Fruit fly (Drosophila melanogaster) whole organism: ENCODE measurements around the gene CG3592.

Source experiments
- CG8478 ChIP-seq: fragments of >200 bp; optimal IDR thresholded peaks from 2 replicates; lab custom pipeline; 2018; ENCODE audit warnings: inconsistent platforms
- Dll ChIP-seq: fragments of >200 bp; optimal IDR thresholded peaks from 2 replicates; lab custom pipeline; 2017
- EcR ChIP-seq, 2 experiments: fragments of >200 bp; optimal IDR thresholded peaks; 2 replicates each; lab custom pipeline; 2017; ENCODE audit warnings: missing biosample characterization in 2 of 2, missing genetic modification characterization in 2 of 2, missing genetic modification reagents in 2 of 2
- pan ChIP-seq: fragments of >200 bp; optimal IDR thresholded peaks from 2 replicates; lab custom pipeline; 2017
- psq ChIP-seq: fragments of >200 bp; optimal IDR thresholded peaks from 2 replicates; lab custom pipeline; 2017
- usp ChIP-seq: fragments of >200 bp; optimal IDR thresholded peaks from 2 replicates; lab custom pipeline; 2017; ENCODE audit warnings: missing biosample characterization, missing genetic modification characterization, mixed read lengths

Gene CG3592

DNA sequence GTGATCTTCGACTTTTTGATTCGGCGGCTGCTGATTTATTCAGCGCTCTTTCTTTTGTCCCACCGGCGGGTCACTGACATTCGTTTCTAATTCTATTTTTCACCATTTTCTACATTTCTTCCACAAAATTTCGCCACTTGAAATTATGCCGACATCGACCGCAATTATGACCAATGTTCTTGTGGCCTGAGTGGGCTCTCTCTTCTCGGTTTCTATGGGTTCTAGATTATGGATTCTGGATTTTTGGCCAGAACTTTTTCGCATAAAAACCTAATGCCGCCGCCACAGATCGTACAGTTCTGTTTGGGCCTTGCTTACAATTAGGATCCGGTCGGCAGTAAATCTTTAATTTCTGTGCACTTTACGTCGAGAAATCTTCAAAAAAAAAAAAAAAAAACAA, 1.8 kb downstream of the CG3592 start, which contains the start of gene CG3598:
CG3598 (plus strand) TSS at position 301 of the 400 bp plus-strand sequence.
- TF ChIP-seq pan (no peak), Dll (lab: Kevin White, UChicago) (no peak), CG8478 (no peak), psq (lab: Kevin White, UChicago) (no peak), usp (GFP tag; lab: Kevin White, UChicago) (no peak), EcR (GFP tag; optimal IDR thresholded peaks at IDR 0.05; lab: Kevin White, UChicago) (no peak)

DNA sequence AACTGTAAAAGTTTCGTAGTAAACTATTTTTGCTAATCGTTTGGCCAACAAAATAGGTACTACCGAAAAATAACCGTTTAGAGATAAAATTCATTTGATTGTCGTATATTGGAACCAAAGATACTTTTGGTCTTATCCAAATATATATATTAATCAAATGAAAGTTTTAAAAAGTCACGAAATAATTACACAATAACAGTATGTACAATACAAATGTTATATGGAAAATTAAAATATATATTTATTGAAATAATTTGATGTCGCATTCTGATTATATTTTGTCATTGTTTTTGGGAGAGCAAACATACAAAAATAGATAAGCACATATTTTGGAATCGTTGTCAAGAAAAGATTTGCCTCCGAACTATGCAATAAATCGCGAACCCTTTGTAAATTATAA, 3.6 kb downstream of the CG3592 start, which contains the start of gene CG14420:
CG14420 (plus strand) TSS at position 301 of the 400 bp plus-strand sequence.
- TF ChIP-seq pan (no peak), Dll (lab: Kevin White, UChicago) (no peak), usp (GFP tag; lab: Kevin White, UChicago) (no peak), psq (lab: Kevin White, UChicago) (no peak), EcR (GFP tag; optimal IDR thresholded peaks at IDR 0.05; lab: Kevin White, UChicago) (no peak), CG8478 (no peak)

DNA sequence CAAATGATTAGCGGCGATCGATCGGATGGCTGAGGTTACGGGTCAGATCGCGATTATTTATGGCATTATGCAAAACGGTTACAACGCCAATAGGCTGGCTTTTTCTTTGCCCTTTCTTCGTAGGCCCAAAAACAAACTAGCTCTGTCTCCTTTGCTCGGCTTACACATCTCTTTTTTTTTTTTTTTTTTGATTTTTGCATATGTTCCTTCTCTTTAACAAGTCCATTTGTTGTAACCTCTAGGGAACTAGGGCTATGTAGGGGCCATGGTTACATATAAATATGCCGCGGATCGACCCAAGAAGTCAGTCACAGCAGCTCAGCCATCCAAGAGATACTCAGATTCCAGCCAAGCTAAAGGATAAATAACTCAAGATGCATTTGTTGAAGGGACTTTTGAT, 6.2 kb downstream of the CG3592 start, which contains the start of gene CG14421:
CG14421 (plus strand) TSS at position 301 of the 400 bp plus-strand sequence.
- TF ChIP-seq EcR (GFP tag; optimal IDR thresholded peaks at IDR 0.05; lab: Kevin White, UChicago), result no peak
- TF ChIP-seq usp (GFP tag; lab: Kevin White, UChicago), result no peak
- no peak for TF ChIP-seq CG8478
- no peak for TF ChIP-seq Dll (lab: Kevin White, UChicago)
- TF ChIP-seq pan, result no peak
- no peak for TF ChIP-seq psq (lab: Kevin White, UChicago)

DNA sequence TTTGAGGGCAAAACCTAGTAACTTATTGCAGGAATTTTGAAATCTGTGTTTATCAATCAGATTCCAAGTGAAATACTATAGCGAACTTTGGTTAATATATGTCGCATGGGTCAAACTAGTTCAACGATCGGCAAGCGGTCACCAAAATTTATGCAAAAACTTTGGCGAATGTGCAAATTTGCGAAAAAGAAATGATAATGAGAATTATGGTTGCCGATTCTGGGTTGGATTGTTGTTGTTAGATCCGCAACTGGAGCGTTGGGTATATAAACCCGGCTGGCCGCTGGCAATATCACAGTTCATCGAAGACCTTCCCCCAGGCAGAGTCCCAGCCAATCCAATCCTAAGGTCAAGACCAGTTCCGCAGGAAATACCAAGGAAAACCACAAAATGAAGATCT, 8.2 kb downstream of the CG3592 start, which contains the start of gene CG14422:
CG14422 (plus strand) TSS at position 301 of the 400 bp plus-strand sequence.
- TF ChIP-seq usp (GFP tag; lab: Kevin White, UChicago) (no peak), CG8478 (no peak), psq (lab: Kevin White, UChicago) (no peak), Dll (lab: Kevin White, UChicago) (no peak), pan (no peak), EcR (GFP tag; optimal IDR thresholded peaks at IDR 0.05; lab: Kevin White, UChicago) (no peak)

DNA sequence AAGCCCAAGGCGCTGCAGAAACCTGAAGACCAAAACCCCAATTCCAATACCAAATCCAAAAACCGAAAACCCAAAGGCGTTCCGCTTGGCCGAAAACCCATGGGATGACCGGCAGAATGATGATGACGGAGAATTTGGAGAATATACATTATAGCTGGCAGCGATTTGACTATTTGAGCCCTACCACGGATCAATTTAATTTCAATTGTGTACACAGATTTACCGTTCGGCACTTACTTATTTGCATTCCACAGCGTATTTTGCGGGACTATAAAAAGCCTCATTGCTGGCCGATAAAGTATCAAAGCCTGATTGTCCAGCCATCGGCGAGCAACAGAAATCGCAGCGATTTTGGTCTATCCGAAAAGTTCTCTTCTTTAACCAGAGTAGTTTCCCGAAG, 10.2 kb downstream of the CG3592 start, which contains the start of gene CG14423:
CG14423 (plus strand) TSS at position 301 of the 400 bp plus-strand sequence.
- TF ChIP-seq CG8478, result no peak
- TF ChIP-seq psq (lab: Kevin White, UChicago), result no peak

DNA sequence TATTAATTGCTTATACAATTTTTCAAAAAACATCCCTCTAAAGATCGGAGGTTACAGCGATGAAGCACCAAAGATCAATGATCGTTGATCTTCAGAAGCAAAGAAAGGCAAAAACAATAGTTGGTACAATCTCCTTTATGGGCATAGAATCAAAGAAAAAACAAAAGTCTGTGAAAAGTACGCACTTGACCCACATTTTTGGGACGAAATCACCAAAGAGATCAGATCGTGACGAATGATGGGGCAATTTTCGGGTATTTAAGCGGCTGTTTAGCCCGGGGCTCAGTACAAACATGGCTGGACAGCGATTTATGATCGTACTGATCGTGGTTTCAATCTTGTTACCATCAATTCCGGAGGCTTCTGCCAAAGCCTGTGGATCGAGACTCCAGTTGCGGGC, 11.9 kb downstream of the CG3592 start, which contains the start of gene CG17959:
CG17959 (plus strand) TSS at position 301 of the 400 bp plus-strand sequence.
- no peak for TF ChIP-seq CG8478

DNA sequence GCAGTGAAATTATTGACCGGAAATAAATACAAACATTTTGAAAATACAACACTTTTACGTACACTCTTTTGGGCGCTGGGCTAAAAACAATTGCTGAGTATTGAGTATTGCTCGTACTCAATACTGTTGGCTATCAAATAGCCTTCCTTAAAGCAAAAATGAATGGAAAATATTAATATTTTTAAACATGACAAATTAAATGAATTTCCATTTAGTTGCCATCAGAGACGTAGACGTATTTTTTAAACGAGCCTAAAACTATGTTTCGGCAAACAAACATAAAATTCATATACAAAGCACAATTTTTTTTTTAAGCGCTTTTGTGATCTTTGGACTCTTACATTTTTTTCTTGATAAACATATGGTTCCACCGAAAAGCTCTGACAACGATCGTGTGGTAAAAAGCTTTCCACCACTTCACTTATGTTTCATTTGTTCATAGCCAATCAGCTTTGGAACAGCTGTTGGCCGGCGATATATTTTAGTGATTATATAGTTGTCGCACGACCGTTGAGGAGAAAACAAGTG, 12.7 kb downstream of the CG3592 start, which contains the start of gene CG3603:
CG3603 (plus strand) TSS at position 490 of the 528 bp plus-strand sequence.
- no peak for TF ChIP-seq pan
- no peak for TF ChIP-seq psq (lab: Kevin White, UChicago)
- no peak for TF ChIP-seq EcR (GFP tag; optimal IDR thresholded peaks at IDR 0.05; lab: Kevin White, UChicago)
- TF ChIP-seq CG8478, result no peak
- TF ChIP-seq usp (GFP tag; lab: Kevin White, UChicago), result no peak
- TF ChIP-seq Dll (lab: Kevin White, UChicago), result no peak

DNA sequence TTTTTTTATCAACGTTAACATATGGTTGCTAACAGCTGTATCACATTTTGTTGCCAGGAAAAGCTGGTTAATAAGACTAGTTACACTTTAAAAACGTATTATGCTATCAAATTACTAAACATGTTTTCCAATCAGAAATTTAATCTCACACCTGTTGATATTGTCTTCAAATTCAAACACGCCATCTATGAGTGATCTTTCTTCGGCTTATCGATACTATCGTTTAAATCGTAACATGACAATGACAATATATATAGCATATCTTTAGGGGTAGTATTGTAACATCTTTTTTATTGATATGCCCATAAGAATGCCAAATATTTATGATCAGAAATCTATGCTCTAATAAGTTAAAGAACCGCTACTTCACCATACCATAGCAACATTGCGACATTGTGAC, 14.2 kb downstream of the CG3592 start:
- TF ChIP-seq usp (GFP tag; lab: Kevin White, UChicago) (no peak), CG8478 (no peak), pan (no peak), Dll (lab: Kevin White, UChicago) (no peak), EcR (GFP tag; optimal IDR thresholded peaks at IDR 0.05; lab: Kevin White, UChicago) (no peak), psq (lab: Kevin White, UChicago) (no peak)

DNA sequence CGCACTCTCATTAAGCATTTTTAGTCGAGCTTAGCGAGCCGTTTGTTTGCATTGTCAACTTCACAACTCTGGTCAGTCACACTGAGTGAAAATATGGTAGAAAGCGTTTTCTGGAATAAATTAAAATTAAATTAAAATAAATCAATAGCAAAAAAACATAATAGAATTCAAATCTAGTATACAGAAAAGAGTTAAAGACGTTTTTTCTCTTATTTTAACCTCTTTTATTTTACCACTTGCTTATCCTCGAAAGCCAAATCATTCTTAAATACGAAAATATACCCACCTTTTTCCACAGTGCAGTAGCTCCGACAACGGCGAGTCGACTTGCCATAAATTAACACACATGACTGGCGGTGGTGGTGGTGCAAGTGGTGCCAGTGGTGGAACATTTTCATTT, 16.7 kb downstream of the CG3592 start:
- TF ChIP-seq psq (lab: Kevin White, UChicago) (no peak), CG8478 (no peak), pan (no peak), usp (GFP tag; lab: Kevin White, UChicago) (no peak)

DNA sequence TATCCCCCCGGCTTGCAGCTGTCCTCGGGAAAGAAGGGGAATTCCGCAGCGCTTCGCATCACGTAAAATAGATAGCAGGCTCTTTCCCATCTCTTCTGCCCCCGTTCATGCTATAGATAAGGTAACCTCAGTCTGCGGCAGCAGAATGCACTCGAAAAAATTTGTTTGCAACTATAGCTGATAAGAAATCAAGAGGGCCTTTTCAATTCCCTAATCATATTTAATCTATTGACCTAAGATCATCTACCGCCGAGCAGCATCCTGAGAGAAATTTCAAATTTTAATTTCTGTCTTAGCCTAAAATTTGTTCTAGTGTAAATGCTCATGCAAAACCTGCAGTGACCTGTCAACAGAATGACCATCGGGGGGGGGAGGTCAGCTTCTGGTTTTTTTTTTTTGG, 21.7 kb downstream of the CG3592 start:
- TF ChIP-seq EcR (GFP tag; optimal IDR thresholded peaks at IDR 0.05; lab: Kevin White, UChicago) (no peak), psq (lab: Kevin White, UChicago) (no peak), pan (no peak), CG8478 (no peak), usp (GFP tag; lab: Kevin White, UChicago) (no peak), Dll (lab: Kevin White, UChicago) (no peak)

DNA sequence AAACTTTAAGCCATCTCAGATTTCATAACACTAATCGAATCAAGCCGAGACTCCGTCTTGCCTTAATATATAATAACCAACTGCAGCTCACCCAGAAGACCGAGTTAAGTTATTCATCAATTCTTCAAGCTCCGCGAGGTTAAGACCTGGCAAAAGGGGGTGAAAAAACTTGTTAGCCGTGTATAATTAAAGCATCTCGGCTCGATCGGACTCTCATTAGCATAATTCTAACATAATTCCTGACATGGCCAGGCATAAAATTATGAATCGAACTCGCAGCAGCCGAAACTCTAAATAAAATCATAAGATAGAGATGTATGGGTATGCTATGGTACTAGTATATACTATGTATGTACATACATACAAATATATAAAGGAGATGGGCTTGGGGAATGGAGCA, 28.2 kb downstream of the CG3592 start:
- no peak for TF ChIP-seq psq (lab: Kevin White, UChicago)
- no peak for TF ChIP-seq usp (GFP tag; lab: Kevin White, UChicago)
- TF ChIP-seq pan, result no peak
- no peak for TF ChIP-seq CG8478
- TF ChIP-seq Dll (lab: Kevin White, UChicago), result no peak
- no peak for TF ChIP-seq EcR (GFP tag; optimal IDR thresholded peaks at IDR 0.05; lab: Kevin White, UChicago)

DNA sequence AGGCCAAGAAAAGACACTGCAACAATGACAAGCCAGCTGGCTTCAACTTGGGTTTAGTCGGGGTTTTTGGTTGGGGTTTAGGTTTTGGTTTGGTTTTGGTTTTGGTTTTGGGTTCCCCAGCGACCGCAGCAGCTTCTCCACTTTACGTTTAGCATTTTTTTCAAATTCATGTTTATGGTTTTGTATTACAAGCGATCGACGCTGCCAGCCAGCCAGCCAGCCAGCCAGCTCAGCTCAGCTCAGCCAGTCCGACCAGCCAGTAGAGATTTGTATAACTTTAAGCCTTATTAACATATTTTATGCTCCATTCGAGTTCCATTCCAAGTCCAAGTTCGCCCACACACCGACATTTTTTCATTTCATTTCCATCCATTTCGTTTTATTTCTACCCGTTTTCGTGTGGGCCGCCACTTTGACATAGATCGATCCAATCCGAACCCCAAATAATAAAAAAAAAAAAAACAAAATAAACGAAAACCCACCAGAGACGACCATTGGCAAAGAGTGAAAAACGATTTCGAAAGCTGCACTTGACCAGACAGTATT, 28.9 kb downstream of the CG3592 start:
- TF ChIP-seq EcR (GFP tag; optimal IDR thresholded peaks at IDR 0.05; lab: Kevin White, UChicago) (no peak), pan (no peak)

DNA sequence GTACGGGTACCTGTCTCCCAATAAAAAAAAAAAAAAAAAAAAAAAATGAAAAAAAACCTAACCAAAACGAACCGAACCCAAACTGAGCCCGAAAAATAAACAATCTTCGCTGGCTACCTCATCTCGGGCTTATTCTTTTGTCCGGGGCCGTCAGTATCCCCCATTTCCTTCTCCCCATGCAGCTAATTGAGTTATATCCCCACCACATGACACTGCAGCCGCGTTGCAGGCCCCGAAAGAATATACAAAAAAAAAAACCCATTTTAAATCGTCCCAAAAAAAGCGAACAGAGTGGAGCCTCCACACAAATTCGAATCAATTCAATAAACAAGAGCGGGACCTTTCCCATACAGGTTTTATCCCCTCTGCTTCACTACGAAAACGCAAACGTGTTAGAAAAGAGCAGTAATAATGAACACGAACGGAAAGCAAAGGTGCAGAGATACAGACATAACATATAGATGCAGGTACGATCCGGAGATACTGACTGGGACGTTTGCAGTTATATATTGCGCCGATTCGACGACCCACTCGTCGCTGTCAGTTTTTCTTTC, 29.8 kb downstream of the CG3592 start:
- no peak for TF ChIP-seq pan
